Worm (Caenorhabditis elegans) whole organism, midembryonic: ENCODE results near the gene nhr-25.

Experiments
- T22C8.4 ChIP-seq: fragments of 200-800 bp; sonication (Bioruptor generic); IDR thresholded peaks from 2 replicates; pipeline ENCODE4 v1.3.6; 2022; ENCODE audit warnings: missing genetic modification characterization, missing compliant biosample characterization
- cog-1 ChIP-seq: sonication (generic microtip); optimal IDR thresholded peaks from 2 replicates; lab custom pipeline; 2016; ENCODE audit warnings: missing genetic modification characterization, missing compliant biosample characterization
- flt-1 ChIP-seq: fragments of 200-800 bp; sonication (Bioruptor generic); IDR thresholded peaks from 2 replicates; pipeline ENCODE4 v1.3.6; 2022; ENCODE audit warnings: missing genetic modification characterization, missing compliant biosample characterization
- klf-2 ChIP-seq: fragments of 200-800 bp; sonication (Bioruptor generic); conservative IDR thresholded peaks from 2 replicates; pipeline ENCODE4 v1.3.6; 2022; ENCODE audit warnings: missing genetic modification reagents, missing genetic modification characterization, missing compliant biosample characterization
- med-1 ChIP-seq: sonication (generic microtip); optimal IDR thresholded peaks from 2 replicates; lab custom pipeline; 2017; ENCODE audit warnings: missing genetic modification characterization, mild to moderate bottlenecking, missing compliant biosample characterization, antibody characterized with exemption, missing genetic modification reagents; ENCODE audit not compliant: insufficient read depth
- ref-1 ChIP-seq: fragments of 200-800 bp; sonication (Bioruptor generic); conservative IDR thresholded peaks from 2 replicates; pipeline ENCODE4 v1.3.6; 2022; ENCODE audit warnings: missing genetic modification reagents, missing genetic modification characterization, missing compliant biosample characterization
- tab-1 ChIP-seq: fragments of 200-800 bp; sonication (Bioruptor generic); IDR thresholded peaks from 2 replicates; pipeline ENCODE4 v1.3.6; 2022; ENCODE audit warnings: missing genetic modification characterization, missing compliant biosample characterization
- ztf-23 ChIP-seq: fragments of 200-800 bp; sonication (Bioruptor generic); IDR thresholded peaks from 2 replicates; pipeline ENCODE4 v1.3.6; 2022; ENCODE audit warnings: missing genetic modification reagents, missing genetic modification characterization, missing compliant biosample characterization
- ztf-29 ChIP-seq: fragments of 200-800 bp; sonication (Bioruptor generic); IDR thresholded peaks from 2 replicates; pipeline ENCODE4 v1.3.6; 2022; ENCODE audit warnings: missing genetic modification reagents, missing genetic modification characterization, missing compliant biosample characterization

The nhr-25 gene

ce11 chrX:12982725-12983124 is 25.6 kb upstream of the nhr-25 start:
- TF ChIP-seq T22C8.4 (GFP tag; lab: Robert Waterston, UW) (no peak), ztf-23 (no peak)

- TF ChIP-seq med-1 (GFP tag; lab: Kevin White, UChicago) (no peak), ztf-23 (no peak), cog-1 (tag; lab: Kevin White, UChicago) (no peak), ztf-29 (GFP tag; lab: Robert Waterston, UW) (no peak), ref-1 (GFP tag; lab: Robert Waterston, UW) (no peak), klf-2 (no peak), T22C8.4 (GFP tag; lab: Robert Waterston, UW) (no peak), flt-1 (GFP tag; lab: Robert Waterston, UW) (no peak), tab-1 (GFP tag; lab: Robert Waterston, UW) (no peak)
These were observed 21.2 kb upstream of the nhr-25 start, which contains the start of gene mff-1 for ce11 chrX:12987119-12987518. Gene mff-1 (minus strand): TSS chrX:12987219.

DNA sequence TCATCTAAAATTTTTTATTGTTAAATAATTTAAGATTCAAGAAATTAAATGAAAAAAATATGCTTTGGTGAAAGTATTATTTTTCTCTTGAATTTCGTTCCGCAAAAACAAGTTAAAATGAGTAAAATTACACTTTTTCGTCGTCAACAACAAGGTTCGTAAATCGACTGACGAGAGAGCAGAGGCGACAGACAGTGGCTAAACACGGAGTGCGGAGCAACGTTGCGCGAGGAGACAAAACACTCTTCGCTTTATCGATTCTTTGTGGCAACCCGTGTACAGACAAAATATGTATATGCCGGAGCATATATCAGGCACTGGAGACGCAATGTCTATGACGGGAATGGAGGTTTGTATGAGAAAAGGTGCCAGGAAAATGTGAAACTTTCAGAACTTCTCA is 19.1 kb upstream of the nhr-25 start, which contains the start of gene F11C1.7:
TSS of gene F11C1.7 (plus strand) at position 140 of the 400 bp plus-strand sequence.
- TF ChIP-seq T22C8.4 (GFP tag; lab: Robert Waterston, UW) (peak; percentile 47; the same call in 1 of the 2 replicates), cog-1 (tag; lab: Kevin White, UChicago) (no peak), ref-1 (GFP tag; lab: Robert Waterston, UW) (no peak)

- TF ChIP-seq T22C8.4 (GFP tag; lab: Robert Waterston, UW) = peak; percentile 59; the same call in 1 of the 2 replicates
- no peak for TF ChIP-seq ref-1 (GFP tag; lab: Robert Waterston, UW)
These were observed 17.5 kb upstream of the nhr-25 start, which contains the start of the genes F11C1.1 and vwa-8 for ce11 chrX:12990529-12991520. Gene F11C1.1 (minus strand): TSS chrX:12990579. Gene vwa-8 (plus strand): TSS chrX:12991470.

DNA sequence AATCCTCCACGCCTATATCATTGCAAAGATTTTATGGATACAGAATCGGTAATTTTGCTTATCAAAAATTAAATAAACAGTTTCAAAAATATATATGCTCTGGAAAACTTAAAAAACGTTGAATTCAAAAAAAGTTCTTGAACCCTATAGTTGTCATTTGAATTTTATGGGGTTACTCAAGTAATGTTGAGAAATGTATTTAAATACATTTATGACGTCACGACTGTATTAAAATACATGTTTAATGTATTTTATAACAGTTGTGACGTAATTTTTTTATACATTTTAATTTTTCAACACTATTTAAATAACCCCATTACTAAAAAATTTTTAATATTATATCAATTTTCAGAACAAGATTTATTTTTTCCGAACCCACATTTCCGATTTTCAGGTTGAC is 12.1 kb upstream of the nhr-25 start:
- TF ChIP-seq ref-1 (GFP tag; lab: Robert Waterston, UW) = no peak
- TF ChIP-seq med-1 (GFP tag; lab: Kevin White, UChicago) = no peak
- no peak for TF ChIP-seq klf-2
- TF ChIP-seq flt-1 (GFP tag; lab: Robert Waterston, UW) = no peak
- no peak for TF ChIP-seq cog-1 (tag; lab: Kevin White, UChicago)
- TF ChIP-seq tab-1 (GFP tag; lab: Robert Waterston, UW) = no peak
- no peak for TF ChIP-seq T22C8.4 (GFP tag; lab: Robert Waterston, UW)
- no peak for TF ChIP-seq ztf-23
- TF ChIP-seq ztf-29 (GFP tag; lab: Robert Waterston, UW) = no peak

DNA sequence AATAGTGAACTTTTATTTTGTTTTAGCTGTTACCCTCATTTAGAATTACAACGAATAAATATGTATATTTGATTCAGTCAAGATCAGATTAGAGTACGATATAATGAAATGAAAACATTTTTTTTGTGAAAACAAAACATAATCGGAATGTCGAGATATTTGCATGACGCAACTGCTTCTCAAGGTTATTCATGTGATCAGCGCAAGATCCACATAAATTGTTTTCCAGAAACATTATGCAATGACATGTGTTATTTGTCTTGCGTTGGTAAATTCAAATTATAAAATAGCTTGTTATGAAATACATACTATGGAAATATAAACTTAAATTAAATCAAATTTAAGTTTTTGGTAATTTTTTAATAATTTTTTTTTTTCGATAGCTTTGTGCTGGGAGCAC is 8.7 kb upstream of the nhr-25 start:
- TF ChIP-seq med-1 (GFP tag; lab: Kevin White, UChicago) = no peak
- no peak for TF ChIP-seq ztf-23
- no peak for TF ChIP-seq flt-1 (GFP tag; lab: Robert Waterston, UW)
- no peak for TF ChIP-seq ref-1 (GFP tag; lab: Robert Waterston, UW)
- no peak for TF ChIP-seq klf-2
- TF ChIP-seq T22C8.4 (GFP tag; lab: Robert Waterston, UW) = no peak
- no peak for TF ChIP-seq cog-1 (tag; lab: Kevin White, UChicago)
- TF ChIP-seq ztf-29 (GFP tag; lab: Robert Waterston, UW) = no peak
- no peak for TF ChIP-seq tab-1 (GFP tag; lab: Robert Waterston, UW)

ce11 chrX:13000837-13001236 is 7.5 kb upstream of the nhr-25 start:
- TF ChIP-seq tab-1 (GFP tag; lab: Robert Waterston, UW) = no peak

DNA sequence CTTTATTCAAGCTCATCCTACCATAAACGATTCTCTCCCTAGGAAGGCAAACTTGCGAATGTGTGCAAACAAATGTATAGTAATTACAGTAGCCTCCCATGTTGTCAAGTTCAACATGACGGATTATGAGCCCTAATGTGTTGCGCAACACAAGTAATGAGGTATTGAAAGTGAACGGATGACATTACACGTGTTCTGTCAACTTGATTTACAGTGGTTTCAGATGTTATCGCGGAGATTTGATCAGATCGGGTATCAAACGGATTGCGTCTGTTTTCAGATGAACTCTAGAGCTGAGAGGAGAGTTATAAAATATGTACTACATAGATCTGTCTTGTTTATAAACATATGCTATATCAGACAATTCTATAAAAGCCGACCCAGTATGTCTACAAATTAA is 6.0 kb upstream of the nhr-25 start:
- TF ChIP-seq flt-1 (GFP tag; lab: Robert Waterston, UW) (no peak), ztf-29 (GFP tag; lab: Robert Waterston, UW) (no peak), T22C8.4 (GFP tag; lab: Robert Waterston, UW) (no peak), ztf-23 (no peak), tab-1 (GFP tag; lab: Robert Waterston, UW) (no peak), med-1 (GFP tag; lab: Kevin White, UChicago) (no peak), cog-1 (tag; lab: Kevin White, UChicago) (no peak), klf-2 (no peak), ref-1 (GFP tag; lab: Robert Waterston, UW) (no peak)

DNA sequence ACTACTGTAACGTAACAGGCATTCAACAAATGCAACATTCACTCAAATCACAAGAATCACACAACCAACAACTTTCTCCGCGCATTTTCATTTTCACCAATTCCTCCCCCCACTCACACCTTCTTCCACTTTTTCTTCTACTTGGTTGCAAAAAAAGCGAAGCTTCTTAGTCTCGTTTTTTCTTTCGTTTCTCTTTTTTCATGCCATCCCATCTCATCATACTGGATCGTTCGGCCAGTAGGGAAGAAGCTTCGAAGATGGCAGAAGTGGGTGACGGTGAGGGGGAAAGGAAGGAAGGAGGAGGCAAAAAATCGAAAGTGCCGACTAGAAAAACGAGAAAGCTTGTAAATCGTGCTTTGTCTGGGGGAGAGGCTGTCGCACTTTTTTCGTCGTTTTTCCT is 5.2 kb upstream of the nhr-25 start:
- no peak for TF ChIP-seq med-1 (GFP tag; lab: Kevin White, UChicago)
- TF ChIP-seq ref-1 (GFP tag; lab: Robert Waterston, UW) = no peak
- no peak for TF ChIP-seq cog-1 (tag; lab: Kevin White, UChicago)
- TF ChIP-seq flt-1 (GFP tag; lab: Robert Waterston, UW) = no peak
- TF ChIP-seq ztf-23 = no peak
- TF ChIP-seq T22C8.4 (GFP tag; lab: Robert Waterston, UW) = no peak
- TF ChIP-seq tab-1 (GFP tag; lab: Robert Waterston, UW) = no peak

DNA sequence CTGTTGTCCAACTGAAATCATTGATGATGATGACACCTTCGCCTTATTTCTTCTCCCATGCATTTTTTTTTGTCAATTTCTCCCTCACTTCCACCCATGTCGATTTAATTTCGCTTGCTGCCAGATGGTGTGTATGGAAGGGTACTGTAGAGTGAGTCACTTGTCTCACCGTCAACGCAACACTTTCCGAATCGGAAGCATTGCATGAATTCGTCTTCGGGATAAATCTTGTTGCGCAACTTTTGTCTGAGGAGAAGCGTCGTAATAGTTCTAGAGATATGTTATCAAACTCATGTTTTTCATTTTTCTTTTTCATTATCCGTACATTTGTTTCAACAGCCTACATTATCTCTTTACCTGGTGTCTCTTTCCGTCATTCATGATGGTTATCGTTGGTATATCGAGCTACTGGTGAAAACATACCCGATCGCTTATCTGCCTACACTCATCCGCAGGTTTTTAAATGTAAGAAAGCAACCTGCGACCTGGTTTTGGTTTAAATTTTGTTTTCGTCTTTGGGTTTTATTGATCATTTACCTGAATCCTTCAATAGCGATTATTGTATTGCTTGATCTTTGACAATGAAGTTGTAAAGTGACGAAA is 3.7 kb upstream of the nhr-25 start:
- TF ChIP-seq med-1 (GFP tag; lab: Kevin White, UChicago) (no peak), tab-1 (GFP tag; lab: Robert Waterston, UW) (no peak), klf-2 (no peak)
